Worm (Caenorhabditis elegans) whole organism, L1 larva: Measurements from ENCODE around the gene B0457.2.

ENCODE experiments used
- C04F5.9 ChIP-seq: sonication (generic microtip); optimal IDR thresholded peaks from 2 replicates; lab custom pipeline; 2016; ENCODE audit warnings: missing genetic modification characterization, missing compliant biosample characterization
- C34B4.2 ChIP-seq: sonication (generic microtip); optimal IDR thresholded peaks from 2 replicates; lab custom pipeline; 2017; ENCODE audit warnings: mild to moderate bottlenecking, missing genetic modification characterization, missing compliant biosample characterization
- F16B12.6 ChIP-seq: fragments of 150-350 bp; optimal IDR thresholded peaks from 2 replicates; lab custom pipeline; 2014; ENCODE audit warnings: missing biosample characterization, missing genetic modification characterization
- Y116A8C.19 ChIP-seq: sonication (generic microtip); optimal IDR thresholded peaks from 2 replicates; lab custom pipeline; 2016; ENCODE audit warnings: missing compliant biosample characterization, missing genetic modification characterization, borderline replicate concordance
- aha-1 ChIP-seq: fragments of 150-350 bp; optimal IDR thresholded peaks from 2 replicates; lab custom pipeline; 2014; ENCODE audit warnings: missing biosample characterization, missing genetic modification characterization
- alr-1 ChIP-seq: fragments of 200-800 bp; sonication (Bioruptor generic); optimal IDR thresholded peaks from 2 replicates; lab custom pipeline; 2018; ENCODE audit warnings: borderline replicate concordance, mild to moderate bottlenecking, missing genetic modification characterization, missing compliant biosample characterization
- aly-2 ChIP-seq: fragments of 150-350 bp; optimal IDR thresholded peaks from 2 replicates; lab custom pipeline; 2014; ENCODE audit warnings: missing biosample characterization, missing genetic modification characterization
- ceh-8 ChIP-seq: fragments of 200-800 bp; sonication (Bioruptor generic); optimal IDR thresholded peaks from 2 replicates; lab custom pipeline; 2018; ENCODE audit warnings: mild to moderate bottlenecking, missing genetic modification characterization, moderate library complexity, missing compliant biosample characterization
- ceh-88 ChIP-seq: fragments of 200-800 bp; sonication (Bioruptor generic); IDR thresholded peaks from 2 replicates; pipeline ENCODE4 v1.3.6; 2022; ENCODE audit warnings: missing genetic modification characterization, missing compliant biosample characterization
- ces-1 ChIP-seq: fragments of 150-350 bp; optimal IDR thresholded peaks from 2 replicates; lab custom pipeline; 2014; ENCODE audit warnings: missing biosample characterization, missing genetic modification reagents, missing genetic modification characterization
- dpl-1 ChIP-seq, 3 experiments: fragments of 150-350 bp in 2 of 3; sonication (generic microtip) in 1 of 3; optimal IDR thresholded peaks; 2 replicates each; lab custom pipeline; 2014 to 2017; ENCODE audit warnings: missing biosample characterization in 3 of 3, missing genetic modification characterization in 3 of 3, missing genetic modification reagents in 3 of 3
- dsc-1 ChIP-seq: sonication (generic microtip); optimal IDR thresholded peaks from 2 replicates; lab custom pipeline; 2016; ENCODE audit warnings: mild to moderate bottlenecking, missing genetic modification characterization, missing compliant biosample characterization
- efl-1 ChIP-seq, 4 experiments: fragments of 150-350 bp; optimal IDR thresholded peaks in 3 of 4; peaks in 1 of 4; 1 replicate in 1 of 4; 2 replicates in 3 of 4; lab custom pipeline; 2014; ENCODE audit warnings: missing biosample characterization in 2 of 4, missing genetic modification characterization in 2 of 4, missing genetic modification reagents in 2 of 4
- efl-3 ChIP-seq: fragments of 200-800 bp; sonication (Bioruptor generic); optimal IDR thresholded peaks from 2 replicates; lab custom pipeline; 2018; ENCODE audit warnings: mild to moderate bottlenecking, missing genetic modification characterization, missing compliant biosample characterization
- elt-2 ChIP-seq: sonication (generic microtip); optimal IDR thresholded peaks from 2 replicates; lab custom pipeline; 2016; ENCODE audit warnings: missing genetic modification characterization, mild to moderate bottlenecking, inconsistent platforms, missing compliant biosample characterization, missing genetic modification reagents
- fkh-4 ChIP-seq: sonication (generic microtip); optimal IDR thresholded peaks from 2 replicates; lab custom pipeline; 2016; ENCODE audit warnings: missing compliant biosample characterization, missing genetic modification characterization, borderline replicate concordance
- fos-1 ChIP-seq: fragments of 150-350 bp; optimal IDR thresholded peaks from 2 replicates; lab custom pipeline; 2014; ENCODE audit warnings: missing biosample characterization, missing genetic modification characterization
- grh-1 ChIP-seq: fragments of 200-800 bp; sonication (Bioruptor generic); IDR thresholded peaks from 2 replicates; pipeline ENCODE4 v1.3.6; 2022; ENCODE audit warnings: missing genetic modification reagents, missing genetic modification characterization, missing compliant biosample characterization
- hlh-17 ChIP-seq: fragments of 200-800 bp; sonication (Bioruptor generic); optimal IDR thresholded peaks from 2 replicates; lab custom pipeline; 2018; ENCODE audit warnings: missing genetic modification characterization, mild to moderate bottlenecking, missing compliant biosample characterization, moderate library complexity, borderline replicate concordance
- hlh-4 ChIP-seq: sonication (generic microtip); optimal IDR thresholded peaks from 2 replicates; lab custom pipeline; 2016; ENCODE audit warnings: mild to moderate bottlenecking, missing genetic modification characterization, missing compliant biosample characterization
- hpl-2 ChIP-seq: fragments of 150-350 bp; optimal IDR thresholded peaks from 2 replicates; lab custom pipeline; 2014; ENCODE audit warnings: missing biosample characterization, missing genetic modification reagents, missing genetic modification characterization
- irx-1 ChIP-seq: sonication (generic microtip); optimal IDR thresholded peaks from 2 replicates; lab custom pipeline; 2016; ENCODE audit warnings: missing genetic modification characterization, missing compliant biosample characterization
- lin-13 ChIP-seq: fragments of 150-350 bp; optimal IDR thresholded peaks from 2 replicates; lab custom pipeline; 2014; ENCODE audit warnings: missing biosample characterization, missing genetic modification reagents, missing genetic modification characterization
- lin-14 ChIP-seq: fragments of 200-800 bp; sonication (Bioruptor generic); optimal IDR thresholded peaks from 2 replicates; lab custom pipeline; 2018; ENCODE audit warnings: mild to moderate bottlenecking, missing genetic modification characterization, moderate library complexity, missing compliant biosample characterization
- lin-35 ChIP-seq, 2 experiments: fragments of 150-350 bp; optimal IDR thresholded peaks; 2 replicates each; lab custom pipeline; 2014; ENCODE audit warnings: missing biosample characterization in 2 of 2, missing genetic modification characterization in 2 of 2, missing genetic modification reagents in 2 of 2
- lin-39 ChIP-seq: fragments of 150-350 bp; optimal IDR thresholded peaks from 2 replicates; lab custom pipeline; 2014; ENCODE audit warnings: missing biosample characterization, missing genetic modification reagents, missing genetic modification characterization
- lsy-2 ChIP-seq, 2 experiments: fragments of 150-350 bp; optimal IDR thresholded peaks; 2 replicates each; lab custom pipeline; 2014; ENCODE audit warnings: missing biosample characterization in 2 of 2, missing genetic modification characterization in 2 of 2
- mab-9 ChIP-seq: fragments of 200-800 bp; sonication (Bioruptor generic); IDR thresholded peaks from 2 replicates; pipeline ENCODE4 v1.3.6; 2022; ENCODE audit warnings: missing genetic modification reagents, missing genetic modification characterization, missing compliant biosample characterization
- nhr-11 ChIP-seq: fragments of 150-350 bp; optimal IDR thresholded peaks from 2 replicates; lab custom pipeline; 2014; ENCODE audit warnings: missing biosample characterization, missing genetic modification characterization
- nhr-19 ChIP-seq: fragments of 200-800 bp; sonication (Bioruptor generic); conservative IDR thresholded peaks from 2 replicates; pipeline ENCODE4 v1.3.6; 2022; ENCODE audit warnings: missing genetic modification characterization, missing compliant biosample characterization
- nhr-20 ChIP-seq: sonication (generic microtip); optimal IDR thresholded peaks from 2 replicates; lab custom pipeline; 2016; ENCODE audit warnings: mild to moderate bottlenecking, missing genetic modification characterization, missing compliant biosample characterization
- nhr-71 ChIP-seq: sonication (generic microtip); optimal IDR thresholded peaks from 2 replicates; lab custom pipeline; 2016; ENCODE audit warnings: mild to moderate bottlenecking, missing genetic modification characterization, moderate library complexity, missing compliant biosample characterization
- nhr-85 ChIP-seq: sonication (generic microtip); peaks from one replicate; lab custom pipeline; 2016; ENCODE audit warnings: missing genetic modification characterization, inconsistent platforms, missing compliant biosample characterization
- pax-3 ChIP-seq: fragments of 200-800 bp; sonication (Bioruptor generic); optimal IDR thresholded peaks from 2 replicates; lab custom pipeline; 2018; ENCODE audit warnings: mild to moderate bottlenecking, missing genetic modification characterization, moderate library complexity, missing compliant biosample characterization
- rnt-1 ChIP-seq: sonication (generic microtip); optimal IDR thresholded peaks from 2 replicates; lab custom pipeline; 2016; ENCODE audit warnings: mild to moderate bottlenecking, missing genetic modification characterization, moderate library complexity, missing compliant biosample characterization
- snpc-4 ChIP-seq: fragments of 150-350 bp; optimal IDR thresholded peaks from 2 replicates; lab custom pipeline; 2014; ENCODE audit warnings: missing biosample characterization, missing genetic modification characterization
- snu-23 ChIP-seq: sonication (generic microtip); optimal IDR thresholded peaks from 2 replicates; lab custom pipeline; 2016; ENCODE audit warnings: missing genetic modification characterization, missing compliant biosample characterization
- sptf-1 ChIP-seq: fragments of 150-350 bp; optimal IDR thresholded peaks from 2 replicates; lab custom pipeline; 2014; ENCODE audit warnings: missing biosample characterization, missing genetic modification characterization
- tbx-2 ChIP-seq: sonication (generic microtip); optimal IDR thresholded peaks from 2 replicates; lab custom pipeline; 2016; ENCODE audit warnings: missing genetic modification characterization, missing compliant biosample characterization
- tlp-1 ChIP-seq: fragments of 150-350 bp; optimal IDR thresholded peaks from 2 replicates; lab custom pipeline; 2014; ENCODE audit warnings: missing biosample characterization, missing genetic modification characterization
- unc-130 ChIP-seq: fragments of 150-350 bp; optimal IDR thresholded peaks from 2 replicates; lab custom pipeline; 2017; ENCODE audit warnings: missing biosample characterization, missing genetic modification characterization, inconsistent platforms
- unc-98 ChIP-seq: fragments of 200-800 bp; sonication (Bioruptor generic); IDR thresholded peaks from 2 replicates; pipeline ENCODE4 v1.3.6; 2022; ENCODE audit warnings: missing genetic modification characterization, missing compliant biosample characterization
- vab-15 ChIP-seq: sonication (generic microtip); optimal IDR thresholded peaks from 2 replicates; lab custom pipeline; 2017; ENCODE audit warnings: missing genotype, mild to moderate bottlenecking, missing genetic modification characterization, missing compliant biosample characterization
- xbp-1 ChIP-seq: sonication (generic microtip); optimal IDR thresholded peaks from 2 replicates; lab custom pipeline; 2016; ENCODE audit warnings: missing genetic modification characterization, missing compliant biosample characterization
- zag-1 ChIP-seq: fragments of 150-350 bp; optimal IDR thresholded peaks from 2 replicates; lab custom pipeline; 2014; ENCODE audit warnings: missing biosample characterization, missing genetic modification characterization
- ztf-4 ChIP-seq: fragments of 150-350 bp; optimal IDR thresholded peaks from 2 replicates; lab custom pipeline; 2014; ENCODE audit warnings: missing biosample characterization, missing genetic modification characterization

The B0457.2 gene

ce11 chrII:8883559-8883958 lies 42.8 kb downstream of the B0457.2 start, which contains the start of gene rha-1:
rha-1 (minus strand) TSS chrII:8883659.
- no peak for TF ChIP-seq C34B4.2
- TF ChIP-seq elt-2, result no peak
- TF ChIP-seq unc-98 (GFP tag; lab: Robert Waterston, UW), result no peak
- no peak for TF ChIP-seq lsy-2 (tag; optimal IDR thresholded peaks at IDR 0.05; lab: Kevin White, UChicago)
- no peak for TF ChIP-seq nhr-11 (tag; lab: Kevin White, UChicago)
- no peak for TF ChIP-seq lin-35 (GFP tag; optimal IDR thresholded peaks at IDR 0.05; lab: Kevin White, UChicago)
- no peak for TF ChIP-seq ztf-4 (tag; lab: Kevin White, UChicago)
- no peak for TF ChIP-seq C04F5.9 (tag; lab: Kevin White, UChicago)
- no peak for TF ChIP-seq tbx-2 (tag; lab: Kevin White, UChicago)
- no peak for TF ChIP-seq lin-14 (GFP tag; lab: Kevin White, UChicago)
- TF ChIP-seq irx-1 (tag; lab: Kevin White, UChicago), result no peak
- TF ChIP-seq sptf-1 (tag; lab: Kevin White, UChicago), result no peak

ce11 chrII:8878528-8878927 lies 47.8 kb downstream of the B0457.2 start:
- TF ChIP-seq lin-13 (no peak), nhr-71 (tag; lab: Kevin White, UChicago) (no peak), dsc-1 (tag; lab: Kevin White, UChicago) (no peak), F16B12.6 (tag; lab: Kevin White, UChicago) (no peak), unc-98 (GFP tag; lab: Robert Waterston, UW) (no peak), xbp-1 (tag; lab: Kevin White, UChicago) (no peak), ces-1 (GFP tag; lab: Kevin White, UChicago) (no peak), Y116A8C.19 (tag; lab: Kevin White, UChicago) (no peak), ceh-88 (GFP tag; lab: Robert Waterston, UW) (no peak), elt-2 (no peak), snu-23 (GFP tag; lab: Kevin White, UChicago) (no peak), unc-130 (tag; lab: Kevin White, UChicago) (no peak), zag-1 (no peak), snpc-4 (tag; lab: Kevin White, UChicago) (no peak), fos-1 (tag; lab: Kevin White, UChicago) (no peak), nhr-85 (no peak), hlh-17 (GFP tag; lab: Kevin White, UChicago) (no peak), efl-3 (GFP tag; lab: Kevin White, UChicago) (no peak), ceh-8 (GFP tag; lab: Kevin White, UChicago) (no peak), lsy-2 (tag; optimal IDR thresholded peaks at IDR 0.05; lab: Kevin White, UChicago) (no peak)

- TF ChIP-seq lin-39 (tag; lab: Kevin White, UChicago) (no peak), pax-3 (tag; lab: Kevin White, UChicago) (no peak), rnt-1 (peak; percentile 64), hlh-17 (GFP tag; lab: Kevin White, UChicago) (no peak), tlp-1 (tag; lab: Kevin White, UChicago) (no peak), dpl-1 (GFP tag; optimal IDR thresholded peaks at IDR 0.05; lab: Kevin White, UChicago) (no peak), grh-1 (GFP tag; lab: Robert Waterston, UW) (no peak), xbp-1 (tag; lab: Kevin White, UChicago) (no peak), hlh-4 (no peak), fos-1 (tag; lab: Kevin White, UChicago) (no peak), mab-9 (GFP tag; lab: Robert Waterston, UW) (no peak), nhr-85 (peak; percentile 8), vab-15 (no peak), alr-1 (tag; lab: Kevin White, UChicago) (no peak), aly-2 (tag; lab: Kevin White, UChicago) (no peak), snpc-4 (tag; lab: Kevin White, UChicago) (peak; percentile 85), hpl-2 (GFP tag; lab: Kevin White, UChicago) (no peak), aha-1 (tag; lab: Kevin White, UChicago) (no peak), nhr-19 (no peak), nhr-20 (no peak), F16B12.6 (tag; lab: Kevin White, UChicago) (no peak), efl-1 (optimal IDR thresholded peaks at IDR 0.05; lab: Kevin White, UChicago) (no peak), efl-1 (GFP tag; optimal IDR thresholded peaks at IDR 0.05 in 1 of 2; lab: Kevin White, UChicago) (peak in 1 of 2 experiments; percentile 35), fkh-4 (no peak)
These were observed 49.0 kb downstream of the B0457.2 start for ce11 chrII:8877032-8877985.
